Worm (Caenorhabditis elegans): ENCODE measurements around the gene sul-2.

The sul-2 gene

ce11 chrV:8188421-8188820 lies 30.9 kb downstream of the sul-2 start, which contains the start of gene F20D6.15:
Gene F20D6.15 (minus strand): TSS chrV:8188467.
- TF ChIP-seq him-1 (tag; optimal IDR thresholded peaks at IDR 0.05) = no peak
- TF ChIP-seq W03F9.2 (tag; optimal IDR thresholded peaks at IDR 0.05) = no peak
- no peak for TF ChIP-seq dao-5 (tag; optimal IDR thresholded peaks at IDR 0.05)

ce11 chrV:8190016-8190415 lies 32.5 kb downstream of the sul-2 start, which contains the start of gene F20D6.12:
Gene F20D6.12 (minus strand): TSS chrV:8190116.
- TF ChIP-seq dao-5 (tag; optimal IDR thresholded peaks at IDR 0.05) (no peak), W03F9.2 (tag; optimal IDR thresholded peaks at IDR 0.05) (no peak), him-1 (tag; optimal IDR thresholded peaks at IDR 0.05) (no peak)

- TF ChIP-seq W03F9.2 (tag; optimal IDR thresholded peaks at IDR 0.05) (no peak), him-1 (tag; optimal IDR thresholded peaks at IDR 0.05) (no peak), dao-5 (tag; optimal IDR thresholded peaks at IDR 0.05) (no peak)
Observed at ce11 chrV:8190430-8190829, 32.9 kb downstream of the sul-2 start, which contains the start of gene F20D6.1. Gene F20D6.1 (plus strand): TSS chrV:8190730.

ce11 chrV:8195889-8196418 lies 38.4 kb downstream of the sul-2 start, which contains the start of gene F20D6.10:
Gene F20D6.10 (minus strand): TSS chrV:8195939.
- TF ChIP-seq W03F9.2 (tag; optimal IDR thresholded peaks at IDR 0.05) (no peak), him-1 (tag; optimal IDR thresholded peaks at IDR 0.05) (no peak), dao-5 (tag; optimal IDR thresholded peaks at IDR 0.05) (no peak)

ce11 chrV:8196993-8197392 lies 39.4 kb downstream of the sul-2 start:
- TF ChIP-seq him-1 (tag; optimal IDR thresholded peaks at IDR 0.05) (no peak), dao-5 (tag; optimal IDR thresholded peaks at IDR 0.05) (no peak), W03F9.2 (tag; optimal IDR thresholded peaks at IDR 0.05) (no peak)

ce11 chrV:8198994-8199393 lies 41.4 kb downstream of the sul-2 start, which contains the start of gene F20D6.11:
Gene F20D6.11 (minus strand): TSS chrV:8199094.
- TF ChIP-seq him-1 (tag; optimal IDR thresholded peaks at IDR 0.05) (no peak), dao-5 (tag; optimal IDR thresholded peaks at IDR 0.05) (no peak), W03F9.2 (tag; optimal IDR thresholded peaks at IDR 0.05) (no peak)

ce11 chrV:8201229-8201858 lies 43.8 kb downstream of the sul-2 start, which contains the start of gene cri-2:
Gene cri-2 (plus strand): TSS chrV:8201808.
- TF ChIP-seq W03F9.2 (tag; optimal IDR thresholded peaks at IDR 0.05) (no peak), him-1 (tag; optimal IDR thresholded peaks at IDR 0.05) (no peak), dao-5 (tag; optimal IDR thresholded peaks at IDR 0.05) (no peak)

- TF ChIP-seq dao-5 (tag; optimal IDR thresholded peaks at IDR 0.05) (no peak), W03F9.2 (tag; optimal IDR thresholded peaks at IDR 0.05) (no peak), him-1 (tag; optimal IDR thresholded peaks at IDR 0.05) (no peak)
Observed at ce11 chrV:8203085-8203643, 45.6 kb downstream of the sul-2 start, which contains the start of gene cest-17. Gene cest-17 (plus strand): TSS chrV:8203332.

- TF ChIP-seq him-1 (tag; optimal IDR thresholded peaks at IDR 0.05) (no peak), W03F9.2 (tag; optimal IDR thresholded peaks at IDR 0.05) (no peak), dao-5 (tag; optimal IDR thresholded peaks at IDR 0.05) (no peak)
Observed at ce11 chrV:8206931-8207330, 49.4 kb downstream of the sul-2 start, which contains the start of gene timp-1. Gene timp-1 (plus strand): TSS chrV:8207235.
